Fruit fly (Drosophila melanogaster) whole organism, larva: ENCODE measurements around the gene Arp2.

ENCODE experiments used
- noc ChIP-seq: fragments of 200-800 bp; sonication (Bioruptor generic); optimal IDR thresholded peaks from 3 replicates; lab custom pipeline; 2019; ENCODE audit warnings: missing biosample characterization, mild to moderate bottlenecking, missing genetic modification characterization, moderate library complexity

The Arp2 gene

dm6 chrX:16553542-16554182, at the start of gene Arp2:
TSS of gene Arp2 (minus strand) at chrX:16553968.
- no peak for TF ChIP-seq noc (tag; lab: Kevin White, UChicago)

DNA sequence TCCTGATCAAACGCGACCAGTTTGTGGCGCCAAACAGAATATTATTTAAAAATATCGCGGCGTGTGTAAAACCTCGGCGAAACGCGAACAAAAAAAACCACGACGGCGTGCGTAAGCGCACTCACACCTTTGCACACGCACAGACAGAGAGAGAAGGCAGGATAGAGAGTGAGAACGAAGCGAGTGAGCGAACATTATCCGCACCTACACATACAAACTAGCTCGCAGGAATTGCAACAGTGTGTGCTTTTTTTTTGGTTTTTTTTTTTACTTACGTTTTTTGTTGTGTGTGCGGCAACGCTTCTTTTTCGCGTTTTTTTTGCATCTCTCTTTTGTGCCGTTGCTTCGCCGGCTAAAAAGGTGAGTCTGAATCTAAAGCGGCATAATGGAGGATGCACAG, 46.0 kb upstream of the Arp2 start:
- TF ChIP-seq noc (tag; lab: Kevin White, UChicago): no peak

dm6 chrX:16598978-16599664, 45.4 kb upstream of the Arp2 start, which contains the start of the genes CG9784 and Nup153:
TSS of gene CG9784 (minus strand) at chrX:16599215.
TSS of gene Nup153 (plus strand) at chrX:16599241.
- TF ChIP-seq noc (tag; lab: Kevin White, UChicago): no peak

DNA sequence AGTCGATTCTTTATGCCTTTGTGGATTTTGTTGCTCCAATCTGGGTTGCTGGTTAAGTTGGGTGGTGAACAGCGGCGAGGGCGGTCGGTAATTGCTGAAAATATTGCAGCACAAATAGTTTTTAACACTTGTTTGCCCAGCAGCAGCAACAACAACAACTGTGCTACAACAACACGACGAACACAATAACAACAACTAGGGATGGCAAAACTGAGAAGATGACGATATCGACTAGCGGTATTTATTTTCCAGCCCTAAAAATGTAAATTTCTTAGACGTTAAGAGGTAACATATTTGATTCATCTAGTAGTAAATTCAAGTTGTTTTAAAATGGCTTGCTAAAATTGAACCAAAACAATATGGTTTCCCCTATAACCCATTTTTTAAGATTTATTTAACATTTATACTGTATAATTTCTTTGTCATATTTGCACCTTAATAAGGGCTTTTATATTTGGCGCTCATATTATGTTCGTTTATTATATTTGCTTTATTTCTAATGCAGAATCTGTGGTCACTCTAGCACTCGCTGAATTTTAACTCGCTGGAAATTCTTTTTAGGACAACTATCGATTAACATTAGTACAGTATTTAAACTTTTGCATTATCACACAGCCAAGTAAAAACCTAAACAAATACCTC, 44.7 kb upstream of the Arp2 start:
- no peak for TF ChIP-seq noc (tag; lab: Kevin White, UChicago)

DNA sequence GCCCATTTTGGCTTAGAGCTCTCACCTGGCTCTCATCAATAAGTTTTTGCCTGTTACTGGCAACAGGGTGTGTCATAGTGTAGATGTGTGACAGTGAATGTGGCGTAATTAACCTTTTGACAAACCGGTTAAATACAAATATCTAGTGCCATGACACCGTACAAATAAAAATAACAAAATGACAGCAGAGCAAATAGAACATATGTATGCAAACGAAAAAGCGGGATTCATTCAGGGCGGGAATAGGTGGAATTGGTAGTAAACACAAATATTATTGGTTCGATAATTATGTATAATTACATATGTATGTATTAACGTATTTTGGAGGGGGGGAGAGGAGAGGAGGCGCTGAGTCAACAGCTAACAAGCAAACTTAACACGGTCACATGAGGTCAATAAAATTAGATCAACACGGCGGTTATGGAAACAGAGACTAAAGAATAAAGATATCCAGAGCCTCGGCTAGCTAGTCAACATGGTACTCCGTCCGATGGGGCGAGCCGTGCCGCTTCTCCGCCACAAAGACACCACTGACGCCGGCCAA, 42.6 kb upstream of the Arp2 start:
- no peak for TF ChIP-seq noc (tag; lab: Kevin White, UChicago)

DNA sequence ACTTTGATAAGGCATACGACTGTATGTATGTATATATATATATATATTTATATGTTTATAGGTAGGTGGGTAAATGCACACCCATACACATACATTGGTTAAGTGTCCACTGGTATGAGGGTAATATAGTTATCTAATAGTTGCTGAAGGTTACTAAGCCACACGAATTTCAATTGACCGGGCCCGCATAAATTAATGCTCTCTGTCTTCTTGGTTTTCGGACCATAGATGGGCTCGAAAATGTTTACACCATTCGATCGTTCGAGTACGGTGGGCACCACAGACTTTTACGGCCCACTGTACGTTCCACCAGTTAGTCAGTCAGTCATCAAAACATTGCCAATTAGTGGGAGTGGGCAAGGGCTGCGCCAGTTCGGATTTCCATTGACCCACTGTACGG, 41.6 kb upstream of the Arp2 start:
- no peak for TF ChIP-seq noc (tag; lab: Kevin White, UChicago)

DNA sequence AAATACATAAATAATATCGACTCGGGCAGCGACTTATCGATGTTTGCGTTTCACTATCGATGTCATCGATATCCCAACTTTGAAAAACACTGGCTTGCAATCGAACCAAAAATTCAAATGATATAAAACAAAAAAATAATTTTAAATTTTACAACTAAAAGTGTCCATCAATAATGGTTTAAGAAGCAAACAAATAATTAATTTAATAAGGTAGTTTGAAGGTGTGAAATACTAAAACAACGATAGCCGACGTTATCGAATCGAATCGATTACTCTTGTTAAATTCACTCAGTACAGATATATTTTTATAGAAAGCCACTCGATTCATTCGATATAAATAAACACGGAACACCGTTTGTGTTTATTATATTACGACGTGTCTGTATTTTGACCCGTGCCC, 39.6 kb upstream of the Arp2 start, which contains the start of the genes SMC3 and Ubc7:
Gene SMC3, minus strand, starts transcription at position 22 of the 400 bp plus-strand sequence.
Gene Ubc7, plus strand, starts transcription at position 260 of the 400 bp plus-strand sequence.
- no peak for TF ChIP-seq noc (tag; lab: Kevin White, UChicago)

DNA sequence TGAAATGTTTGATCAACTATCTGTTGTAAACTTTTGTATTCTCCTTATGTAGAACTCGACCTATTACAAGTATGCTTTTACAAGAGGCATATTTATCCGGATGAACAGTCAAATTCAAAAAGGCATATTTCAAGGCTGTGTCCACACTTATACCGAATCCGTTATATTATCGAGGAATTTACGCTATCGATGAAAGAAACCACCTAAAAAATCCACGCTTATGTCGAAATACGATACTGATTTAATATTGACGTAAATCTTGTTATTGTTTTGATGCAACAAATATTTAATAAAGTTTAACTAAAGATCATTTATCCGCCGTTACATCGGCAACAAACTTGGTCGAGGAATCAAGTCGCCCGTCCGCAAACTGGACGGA, 33.9 kb upstream of the Arp2 start, which contains the start of gene CG13014:
Gene CG13014, plus strand, starts transcription at position 206 of the 379 bp plus-strand sequence.
- no peak for TF ChIP-seq noc (tag; lab: Kevin White, UChicago)

- TF ChIP-seq noc (tag; lab: Kevin White, UChicago): no peak
These were observed 33.4 kb upstream of the Arp2 start, which contains the start of gene CanA-14F for dm6 chrX:16587021-16587667. TSS of gene CanA-14F (minus strand) at chrX:16587172.

dm6 chrX:16586178-16586890, 32.6 kb upstream of the Arp2 start:
- no peak for TF ChIP-seq noc (tag; lab: Kevin White, UChicago)

dm6 chrX:16585569-16585968, 31.8 kb upstream of the Arp2 start:
- no peak for TF ChIP-seq noc (tag; lab: Kevin White, UChicago)

DNA sequence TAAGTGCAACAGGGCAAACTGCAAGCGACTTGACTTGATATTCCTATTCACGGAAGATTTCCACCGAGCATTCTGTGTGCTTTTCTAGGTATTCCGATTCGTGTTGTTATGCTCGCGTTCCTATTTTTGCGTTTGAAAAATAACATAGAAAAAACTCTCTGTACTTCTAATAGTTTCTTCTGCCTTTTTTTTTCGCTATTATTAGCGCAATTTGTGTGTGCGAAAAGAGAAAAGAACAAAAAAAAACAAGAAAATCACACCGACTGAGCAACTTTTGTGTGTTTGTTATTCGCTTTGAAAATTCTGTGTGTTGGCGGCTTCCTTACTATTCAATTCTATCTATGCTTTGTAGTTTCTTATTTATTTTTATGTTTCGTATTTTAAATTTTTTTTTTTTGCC, 30.0 kb upstream of the Arp2 start:
- no peak for TF ChIP-seq noc (tag; lab: Kevin White, UChicago)

dm6 chrX:16582145-16582544, 28.4 kb upstream of the Arp2 start:
- no peak for TF ChIP-seq noc (tag; lab: Kevin White, UChicago)

dm6 chrX:16581703-16582102, 27.9 kb upstream of the Arp2 start:
- TF ChIP-seq noc (tag; lab: Kevin White, UChicago): no peak

DNA sequence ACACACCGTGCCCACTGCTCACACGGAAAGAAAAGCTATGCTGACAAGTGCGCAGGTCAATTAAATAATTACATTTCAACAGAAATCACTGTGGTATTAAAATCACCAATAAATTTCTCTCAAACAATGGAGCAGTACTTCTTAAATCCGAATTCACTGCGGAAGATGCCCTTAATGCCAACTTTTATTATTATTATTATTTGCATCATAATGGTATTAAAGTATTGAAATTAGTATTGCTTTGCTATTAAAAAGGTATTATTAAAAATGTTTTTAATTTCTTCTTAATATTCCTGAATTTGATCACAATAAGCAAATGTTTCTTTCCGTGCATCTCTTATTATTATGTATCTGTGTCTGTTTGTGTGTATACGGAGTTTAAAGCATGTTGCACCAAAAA, 26.2 kb upstream of the Arp2 start:
- no peak for TF ChIP-seq noc (tag; lab: Kevin White, UChicago)
